Worm (Caenorhabditis elegans) whole organism, early embryonic: ENCODE results near the gene C17E7.12.

ENCODE experiments used
- B0310.2 ChIP-seq: sonication (generic microtip); optimal IDR thresholded peaks from 2 replicates; lab custom pipeline; 2016; ENCODE audit warnings: mild to moderate bottlenecking, missing genetic modification characterization, missing compliant biosample characterization
- F13C5.2 ChIP-seq: sonication (generic microtip); optimal IDR thresholded peaks from 2 replicates; lab custom pipeline; 2017; ENCODE audit warnings: mild to moderate bottlenecking, missing genetic modification characterization, inconsistent platforms, missing compliant biosample characterization
- aly-1 ChIP-seq: sonication (generic microtip); optimal IDR thresholded peaks from 2 replicates; lab custom pipeline; 2016; ENCODE audit warnings: missing genetic modification characterization, missing compliant biosample characterization
- ama-1 ChIP-seq: fragments of 150-350 bp; optimal IDR thresholded peaks from 2 replicates; lab custom pipeline; 2014
- ceh-13 ChIP-seq: fragments of 200-800 bp; sonication (Bioruptor generic); optimal IDR thresholded peaks from 2 replicates; lab custom pipeline; 2018; ENCODE audit warnings: mild to moderate bottlenecking, missing genetic modification characterization, missing compliant biosample characterization
- ceh-36 ChIP-seq: sonication (generic microtip); optimal IDR thresholded peaks from 2 replicates; lab custom pipeline; 2016; ENCODE audit warnings: missing genetic modification characterization, inconsistent platforms, missing compliant biosample characterization
- ets-7 ChIP-seq: sonication (generic microtip); optimal IDR thresholded peaks from 2 replicates; lab custom pipeline; 2016; ENCODE audit warnings: missing genotype, missing genetic modification characterization, missing compliant biosample characterization
- flt-1 ChIP-seq: fragments of 200-800 bp; sonication (Bioruptor generic); IDR thresholded peaks from 2 replicates; pipeline ENCODE4 v1.3.6; 2022; ENCODE audit warnings: missing genetic modification characterization, missing compliant biosample characterization
- hmbx-1 ChIP-seq: sonication (generic microtip); optimal IDR thresholded peaks from 2 replicates; lab custom pipeline; 2016; ENCODE audit warnings: mild to moderate bottlenecking, missing genetic modification characterization, missing compliant biosample characterization
- hmg-4 ChIP-seq: fragments of 200-800 bp; sonication (Bioruptor generic); optimal IDR thresholded peaks from 2 replicates; lab custom pipeline; 2018; ENCODE audit warnings: mild to moderate bottlenecking, missing genetic modification characterization, missing compliant biosample characterization
- hnd-1 ChIP-seq: sonication (generic microtip); optimal IDR thresholded peaks from 2 replicates; lab custom pipeline; 2016; ENCODE audit warnings: missing genetic modification characterization, missing compliant biosample characterization
- pes-1 ChIP-seq: fragments of 200-800 bp; sonication (Bioruptor generic); IDR thresholded peaks from 2 replicates; pipeline ENCODE4 v1.3.6; 2022; ENCODE audit warnings: missing genetic modification reagents, missing genetic modification characterization, missing compliant biosample characterization
- scrt-1 ChIP-seq: fragments of 200-800 bp; sonication (Bioruptor generic); IDR thresholded peaks from 2 replicates; pipeline ENCODE4 v1.3.6; 2022; ENCODE audit warnings: missing genetic modification characterization, missing compliant biosample characterization
- sea-1 ChIP-seq: fragments of 200-800 bp; sonication (Bioruptor generic); conservative IDR thresholded peaks from 2 replicates; pipeline ENCODE4 v1.3.6; 2022; ENCODE audit warnings: missing genetic modification characterization, missing compliant biosample characterization
- tbx-11 ChIP-seq: fragments of 200-800 bp; sonication (Bioruptor generic); IDR thresholded peaks from 2 replicates; pipeline ENCODE4 v1.3.6; 2022; ENCODE audit warnings: missing genetic modification characterization, missing compliant biosample characterization
- tbx-37 ChIP-seq: fragments of 200-800 bp; sonication (Bioruptor generic); conservative IDR thresholded peaks from 2 replicates; pipeline ENCODE4 v1.3.6; 2022; ENCODE audit warnings: missing genetic modification reagents, missing genetic modification characterization, missing compliant biosample characterization
- tra-4 ChIP-seq: sonication (generic microtip); optimal IDR thresholded peaks from 2 replicates; lab custom pipeline; 2017; ENCODE audit warnings: missing genetic modification characterization, missing compliant biosample characterization

C17E7.12 gene

DNA sequence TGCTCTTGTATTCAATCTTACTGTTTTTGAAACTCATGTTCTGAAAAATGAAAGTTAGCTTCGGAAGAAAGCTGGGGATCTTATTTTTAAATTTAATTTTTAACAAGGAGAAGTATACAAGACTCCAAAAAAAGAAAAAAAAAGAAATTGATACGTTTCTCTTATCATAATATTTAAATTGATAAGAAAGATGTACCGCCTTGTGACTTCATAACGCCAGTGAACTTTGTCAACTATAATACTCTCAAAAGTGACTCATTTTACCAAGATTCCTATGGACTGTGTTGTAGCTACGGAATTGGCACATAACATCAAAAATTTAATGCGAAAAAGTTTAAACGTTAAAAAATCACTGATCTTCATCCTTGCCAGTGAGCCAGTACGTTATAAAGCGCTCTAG is 40.1 kb downstream of the C17E7.12 start:
- no peak for TF ChIP-seq ceh-36
- no peak for TF ChIP-seq sea-1 (GFP tag; lab: Robert Waterston, UW)
- no peak for TF ChIP-seq hnd-1 (tag; lab: Kevin White, UChicago)
- TF ChIP-seq pes-1 (GFP tag; lab: Robert Waterston, UW): no peak
- no peak for TF ChIP-seq B0310.2 (tag; lab: Kevin White, UChicago)
- TF ChIP-seq flt-1 (GFP tag; lab: Robert Waterston, UW): no peak
- no peak for TF ChIP-seq tra-4 (tag; lab: Kevin White, UChicago)
- TF ChIP-seq ama-1: no peak
- TF ChIP-seq tbx-37 (GFP tag; lab: Robert Waterston, UW): no peak
- TF ChIP-seq F13C5.2: no peak
- no peak for TF ChIP-seq scrt-1 (GFP tag; lab: Robert Waterston, UW)
- no peak for TF ChIP-seq hmbx-1 (tag; lab: Kevin White, UChicago)
- TF ChIP-seq ceh-13 (GFP tag; lab: Kevin White, UChicago): no peak
- TF ChIP-seq aly-1 (tag; lab: Kevin White, UChicago): no peak
- TF ChIP-seq ets-7 (tag; lab: Kevin White, UChicago): no peak
- TF ChIP-seq tbx-11 (GFP tag; lab: Robert Waterston, UW): no peak
- TF ChIP-seq hmg-4 (GFP tag; lab: Kevin White, UChicago): no peak

DNA sequence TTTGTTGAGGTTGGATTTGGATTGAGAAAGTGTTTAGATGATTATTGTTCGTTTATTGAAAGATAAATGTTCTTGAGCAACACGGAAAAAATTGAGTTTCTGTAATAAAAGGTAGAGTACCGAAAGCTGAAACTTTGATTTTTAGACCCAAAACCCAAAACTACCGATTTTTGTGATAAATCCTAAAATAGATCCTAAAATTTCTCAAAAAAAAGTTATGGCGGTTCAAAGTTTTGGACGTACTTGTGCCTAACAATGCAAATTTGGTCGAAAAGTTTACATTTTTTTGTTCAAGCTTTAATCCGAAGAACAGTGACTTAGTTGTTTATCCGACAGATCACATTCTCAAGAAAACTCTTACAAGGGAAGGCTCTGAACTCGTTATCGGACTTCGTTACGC is 44.6 kb downstream of the C17E7.12 start, which contains the start of gene nhr-185:
Gene nhr-185, minus strand, starts transcription at position 101 of the 400 bp plus-strand sequence.
- no peak for TF ChIP-seq ceh-36

DNA sequence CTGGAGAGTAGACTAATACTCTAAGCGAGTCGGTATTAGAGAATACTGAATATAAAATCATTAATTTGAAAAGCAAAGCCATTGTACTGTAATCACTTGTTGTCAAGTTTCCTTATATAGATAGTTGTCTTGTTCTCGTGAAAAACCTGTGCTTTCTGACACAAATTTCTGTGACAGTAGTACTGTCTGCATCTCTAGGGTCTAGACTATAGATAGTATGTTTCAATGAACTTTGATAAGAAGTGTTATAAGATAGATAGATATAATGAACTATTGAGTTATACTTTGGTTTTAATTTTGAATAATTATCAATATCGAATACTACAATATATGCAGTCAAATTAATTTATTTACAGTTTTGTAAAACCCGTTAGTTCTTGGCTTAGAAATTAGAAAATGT is 47.9 kb downstream of the C17E7.12 start, which contains the start of gene ugt-32:
Gene ugt-32, minus strand, starts transcription at position 82 of the 400 bp plus-strand sequence.
- TF ChIP-seq scrt-1 (GFP tag; lab: Robert Waterston, UW) (no peak), hmg-4 (GFP tag; lab: Kevin White, UChicago) (no peak), flt-1 (GFP tag; lab: Robert Waterston, UW) (no peak), F13C5.2 (no peak)

DNA sequence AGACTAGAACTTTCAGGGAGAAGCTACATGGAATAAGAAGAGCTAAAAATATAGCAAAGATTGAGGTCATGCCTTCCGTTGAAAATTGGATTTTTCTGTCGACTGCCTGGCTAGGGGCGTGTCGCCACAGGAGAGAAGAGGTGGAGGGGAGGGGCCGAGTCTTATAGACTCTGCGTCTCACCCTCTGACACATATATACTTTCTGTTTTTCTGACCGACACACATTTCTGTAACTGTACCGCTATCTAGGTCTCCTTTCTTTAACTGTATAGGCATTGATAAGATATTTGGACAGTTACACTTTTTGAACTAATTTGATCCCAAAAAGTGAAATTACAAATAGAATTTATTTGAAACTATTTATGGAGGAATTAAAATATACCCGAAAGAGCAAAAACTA is 50.4 kb downstream of the C17E7.12 start:
- TF ChIP-seq tbx-11 (GFP tag; lab: Robert Waterston, UW) (no peak), hmg-4 (GFP tag; lab: Kevin White, UChicago) (no peak), F13C5.2 (no peak), ceh-36 (no peak), B0310.2 (tag; lab: Kevin White, UChicago) (no peak), scrt-1 (GFP tag; lab: Robert Waterston, UW) (no peak), hnd-1 (tag; lab: Kevin White, UChicago) (no peak), tra-4 (tag; lab: Kevin White, UChicago) (no peak), aly-1 (tag; lab: Kevin White, UChicago) (no peak), hmbx-1 (tag; lab: Kevin White, UChicago) (no peak), flt-1 (GFP tag; lab: Robert Waterston, UW) (no peak), tbx-37 (GFP tag; lab: Robert Waterston, UW) (no peak)
